Worm (Caenorhabditis elegans) whole organism, L4 larva: ENCODE measurements around the gene nhr-19.

Experiments
- F10B5.3 ChIP-seq: sonication (generic microtip); optimal IDR thresholded peaks from 2 replicates; lab custom pipeline; 2016; ENCODE audit warnings: mild to moderate bottlenecking, missing genetic modification characterization, missing compliant biosample characterization
- F44E2.7 ChIP-seq: fragments of 200-800 bp; sonication (Bioruptor generic); IDR thresholded peaks from 2 replicates; pipeline ENCODE4 v2.1.2; 2022; ENCODE audit warnings: missing genetic modification characterization, missing compliant biosample characterization
- T20F7.1 ChIP-seq: fragments of 200-800 bp; sonication (Bioruptor generic); optimal IDR thresholded peaks from 2 replicates; lab custom pipeline; 2018; ENCODE audit warnings: mild to moderate bottlenecking, missing genetic modification characterization, missing compliant biosample characterization
- Y5F2A.4 ChIP-seq: fragments of 200-800 bp; sonication (Bioruptor generic); optimal IDR thresholded peaks from 2 replicates; lab custom pipeline; 2018; ENCODE audit warnings: mild to moderate bottlenecking, missing genetic modification characterization, missing compliant biosample characterization
- ZK337.2 ChIP-seq: fragments of 200-800 bp; sonication (Bioruptor generic); IDR thresholded peaks from 2 replicates; pipeline ENCODE4 v1.3.6; 2022; ENCODE audit warnings: missing genetic modification reagents, missing genetic modification characterization, missing compliant biosample characterization
- aha-1 ChIP-seq: fragments of 150-350 bp; peaks from one replicate; lab custom pipeline; 2014; ENCODE audit warnings: missing biosample characterization, missing genetic modification characterization
- attf-4 ChIP-seq: sonication (generic microtip); optimal IDR thresholded peaks from 3 replicates; lab custom pipeline; 2017; ENCODE audit warnings: missing biosample characterization, missing genetic modification characterization
- ceh-28 ChIP-seq: fragments of 150-350 bp; optimal IDR thresholded peaks from 2 replicates; lab custom pipeline; 2014; ENCODE audit warnings: missing biosample characterization, missing genetic modification reagents, missing genetic modification characterization
- ceh-32 ChIP-seq: sonication (generic microtip); optimal IDR thresholded peaks from 2 replicates; lab custom pipeline; 2016; ENCODE audit warnings: mild to moderate bottlenecking, missing genetic modification characterization, missing compliant biosample characterization; ENCODE audit not compliant: poor library complexity
- ceh-44 ChIP-seq: fragments of 200-800 bp; sonication (Bioruptor generic); IDR thresholded peaks from 2 replicates; pipeline ENCODE4 v1.3.6; 2022; ENCODE audit warnings: missing genetic modification reagents, missing genetic modification characterization, missing compliant biosample characterization
- ceh-62 ChIP-seq: sonication (generic microtip); optimal IDR thresholded peaks from 2 replicates; lab custom pipeline; 2017; ENCODE audit warnings: missing biosample characterization, missing genetic modification characterization
- ceh-82 ChIP-seq: sonication (generic microtip); optimal IDR thresholded peaks from 2 replicates; lab custom pipeline; 2017; ENCODE audit warnings: missing biosample characterization, missing genetic modification characterization
- daf-16 ChIP-seq, 3 experiments: sonication (generic microtip); optimal IDR thresholded peaks; 2 replicates each; lab custom pipeline; 2016 to 2017; ENCODE audit warnings: missing genetic modification characterization in 3 of 3, missing genetic modification reagents in 3 of 3, mild to moderate bottlenecking in 2 of 3, missing compliant biosample characterization in 2 of 3, missing biosample characterization in 1 of 3, moderate library complexity in 1 of 3
- daf-8 ChIP-seq: fragments of 200-800 bp; sonication (Bioruptor generic); IDR thresholded peaks from 2 replicates; pipeline ENCODE4 v1.3.6; 2022; ENCODE audit warnings: missing genetic modification characterization, missing compliant biosample characterization
- dmd-6 ChIP-seq: fragments of 200-800 bp; sonication (Bioruptor generic); IDR thresholded peaks from 2 replicates; pipeline ENCODE4 v1.3.6; 2022; ENCODE audit warnings: missing genetic modification reagents, missing genetic modification characterization, missing compliant biosample characterization
- dmd-9 ChIP-seq: fragments of 200-800 bp; sonication (Bioruptor generic); IDR thresholded peaks from 2 replicates; pipeline ENCODE4 v1.3.6; 2022; ENCODE audit warnings: missing genetic modification reagents, missing genetic modification characterization, missing compliant biosample characterization
- dve-1 ChIP-seq: sonication (generic microtip); optimal IDR thresholded peaks from 2 replicates; lab custom pipeline; 2017; ENCODE audit warnings: antibody characterized with exemption, mild to moderate bottlenecking, missing genetic modification characterization, missing compliant biosample characterization; ENCODE audit not compliant: insufficient read depth
- hlh-11 ChIP-seq: fragments of 200-800 bp; sonication (Bioruptor generic); optimal IDR thresholded peaks from 2 replicates; lab custom pipeline; 2018; ENCODE audit warnings: mild to moderate bottlenecking, missing genetic modification characterization, missing compliant biosample characterization
- hlh-30 ChIP-seq: sonication (generic microtip); optimal IDR thresholded peaks from 2 replicates; lab custom pipeline; 2017; ENCODE audit warnings: antibody characterized with exemption, mild to moderate bottlenecking, missing genetic modification characterization, missing compliant biosample characterization; ENCODE audit not compliant: insufficient read depth
- lim-7 ChIP-seq: fragments of 200-800 bp; sonication (Bioruptor generic); IDR thresholded peaks from 2 replicates; pipeline ENCODE4 v1.3.6; 2022; ENCODE audit warnings: missing genetic modification characterization, missing compliant biosample characterization
- lin-1 ChIP-seq: fragments of 200-800 bp; sonication (Bioruptor generic); IDR thresholded peaks from 2 replicates; pipeline ENCODE4 v1.3.6; 2022; ENCODE audit warnings: missing genetic modification reagents, missing genetic modification characterization, missing compliant biosample characterization
- lin-13 ChIP-seq: fragments of 150-350 bp; optimal IDR thresholded peaks from 2 replicates; lab custom pipeline; 2014; ENCODE audit warnings: missing biosample characterization, missing genetic modification reagents, missing genetic modification characterization
- lin-15B ChIP-seq: fragments of 150-350 bp; sonication (generic microtip); optimal IDR thresholded peaks from 3 replicates; lab custom pipeline; 2014; ENCODE audit warnings: missing biosample characterization, missing genetic modification characterization
- lin-29 ChIP-seq: fragments of 200-800 bp; sonication (Bioruptor generic); IDR thresholded peaks from 2 replicates; pipeline ENCODE4 v1.3.6; 2022; ENCODE audit warnings: missing genetic modification reagents, missing genetic modification characterization, missing compliant biosample characterization
- lin-38 ChIP-seq: fragments of 200-800 bp; sonication (Bioruptor generic); IDR thresholded peaks from 2 replicates; pipeline ENCODE4 v1.3.6; 2022; ENCODE audit warnings: missing genetic modification reagents, missing genetic modification characterization, missing compliant biosample characterization
- lin-39 ChIP-seq: fragments of 150-350 bp; optimal IDR thresholded peaks from 2 replicates; lab custom pipeline; 2014; ENCODE audit warnings: missing biosample characterization, missing genetic modification reagents, missing genetic modification characterization
- madf-5 ChIP-seq, 2 experiments: fragments of 200-800 bp; sonication (Bioruptor generic); IDR thresholded peaks; 2 replicates each; pipeline ENCODE4 v1.3.6; 2022; ENCODE audit warnings: missing compliant biosample characterization in 2 of 2, missing genetic modification characterization in 2 of 2
- mdl-1 ChIP-seq, 2 experiments: fragments of 150-350 bp in 1 of 2; sonication (generic microtip) in 1 of 2; optimal IDR thresholded peaks; 2 replicates each; lab custom pipeline; 2014 to 2017; ENCODE audit warnings: missing biosample characterization in 2 of 2, missing genetic modification characterization in 2 of 2
- mdt-29 ChIP-seq: fragments of 200-800 bp; sonication (Bioruptor generic); IDR thresholded peaks from 2 replicates; pipeline ENCODE4 v1.3.6; 2022; ENCODE audit warnings: missing genetic modification reagents, missing genetic modification characterization, missing compliant biosample characterization
- mep-1 ChIP-seq: fragments of 150-350 bp; sonication (generic microtip); optimal IDR thresholded peaks from 3 replicates; lab custom pipeline; 2014; ENCODE audit warnings: missing biosample characterization, missing genetic modification characterization
- mxl-3 ChIP-seq: fragments of 200-800 bp; sonication (Bioruptor generic); optimal IDR thresholded peaks from 2 replicates; lab custom pipeline; 2018; ENCODE audit warnings: mild to moderate bottlenecking, missing genetic modification characterization, missing compliant biosample characterization
- nhr-11 ChIP-seq: fragments of 150-350 bp; optimal IDR thresholded peaks from 2 replicates; lab custom pipeline; 2014; ENCODE audit warnings: missing biosample characterization, missing genetic modification characterization
- nhr-111 ChIP-seq: fragments of 200-800 bp; sonication (Bioruptor generic); optimal IDR thresholded peaks from 2 replicates; lab custom pipeline; 2018; ENCODE audit warnings: mild to moderate bottlenecking, missing genetic modification characterization, missing compliant biosample characterization
- nhr-28 ChIP-seq: fragments of 150-350 bp; optimal IDR thresholded peaks from 2 replicates; lab custom pipeline; 2014; ENCODE audit warnings: missing biosample characterization, missing genetic modification characterization
- nhr-41 ChIP-seq: fragments of 200-800 bp; sonication (Bioruptor generic); IDR thresholded peaks from 2 replicates; pipeline ENCODE4 v1.3.6; 2022; ENCODE audit warnings: missing genetic modification reagents, missing genetic modification characterization, missing compliant biosample characterization
- nhr-42 ChIP-seq: fragments of 200-800 bp; sonication (Bioruptor generic); IDR thresholded peaks from 2 replicates; pipeline ENCODE4 v1.3.6; 2022; ENCODE audit warnings: missing genetic modification characterization, missing compliant biosample characterization
- php-3 ChIP-seq: fragments of 200-800 bp; sonication (Bioruptor generic); IDR thresholded peaks from 2 replicates; pipeline ENCODE4 v1.3.6; 2022; ENCODE audit warnings: missing genetic modification reagents, missing genetic modification characterization, missing compliant biosample characterization
- saeg-2 ChIP-seq: fragments of 200-800 bp; sonication (Bioruptor generic); IDR thresholded peaks from 2 replicates; pipeline ENCODE4 v1.3.6; 2022; ENCODE audit warnings: missing genetic modification reagents, missing genetic modification characterization, missing compliant biosample characterization
- set-16 ChIP-seq: fragments of 200-800 bp; sonication (Bioruptor generic); IDR thresholded peaks from 2 replicates; pipeline ENCODE4 v1.3.6; 2022; ENCODE audit warnings: missing genetic modification reagents, missing genetic modification characterization, missing compliant biosample characterization
- skn-1 ChIP-seq: fragments of 150-350 bp; optimal IDR thresholded peaks from 2 replicates; lab custom pipeline; 2014; ENCODE audit warnings: missing biosample characterization, missing genetic modification characterization
- tra-1 ChIP-seq: fragments of 200-800 bp; sonication (Bioruptor generic); IDR thresholded peaks from 2 replicates; pipeline ENCODE4 v1.3.6; 2022; ENCODE audit warnings: missing genetic modification reagents, missing genetic modification characterization, missing compliant biosample characterization
- unc-39 ChIP-seq: sonication (generic microtip); optimal IDR thresholded peaks from 2 replicates; lab custom pipeline; 2017; ENCODE audit warnings: missing biosample characterization, missing genetic modification characterization
- vab-7 ChIP-seq: fragments of 200-800 bp; sonication (Bioruptor generic); IDR thresholded peaks from 2 replicates; pipeline ENCODE4 v1.3.6; 2022; ENCODE audit warnings: missing genetic modification reagents, missing genetic modification characterization, missing compliant biosample characterization
- zfp-3 ChIP-seq: fragments of 200-800 bp; sonication (Bioruptor generic); conservative IDR thresholded peaks from 2 replicates; pipeline ENCODE4 v1.3.6; 2022; ENCODE audit warnings: missing genetic modification reagents, missing genetic modification characterization, missing compliant biosample characterization
- zip-11 ChIP-seq: fragments of 200-800 bp; sonication (Bioruptor generic); IDR thresholded peaks from 2 replicates; pipeline ENCODE4 v1.3.6; 2022; ENCODE audit warnings: missing genetic modification characterization, missing compliant biosample characterization
- ztf-7 ChIP-seq: fragments of 150-350 bp; optimal IDR thresholded peaks from 2 replicates; lab custom pipeline; 2014; ENCODE audit warnings: missing biosample characterization, missing genetic modification characterization

nhr-19 gene

DNA sequence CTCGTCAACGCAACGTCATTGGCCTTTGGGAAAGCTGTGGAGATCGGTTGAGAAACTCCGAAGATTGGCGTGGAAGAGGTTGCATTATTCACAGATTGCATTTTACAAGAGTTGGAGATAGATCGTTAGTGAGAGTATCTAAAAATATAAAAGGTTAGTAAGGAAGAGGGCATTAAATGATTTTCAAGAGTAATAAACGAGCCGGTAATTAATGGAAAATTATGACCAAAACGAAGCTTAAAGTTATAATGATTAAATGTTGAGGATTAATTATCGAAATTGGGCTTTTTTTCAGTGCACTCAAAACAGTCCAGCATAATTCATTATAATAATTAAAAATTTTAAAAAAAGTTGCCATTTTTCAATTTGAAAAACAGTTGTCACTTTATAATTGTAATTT, 4.0 kb upstream of the nhr-19 start, which contains the start of gene pap-2:
Gene pap-2 (minus strand): TSS at position 101 of the 400 bp plus-strand sequence.
- no peak for TF ChIP-seq ceh-32 (tag; lab: Kevin White, UChicago)
- TF ChIP-seq ceh-28, result no peak
- no peak for TF ChIP-seq ceh-44
- no peak for TF ChIP-seq dve-1 (tag; lab: Kevin White, UChicago)
- TF ChIP-seq lin-39 (tag; lab: Kevin White, UChicago), result no peak
- TF ChIP-seq lin-1 (GFP tag; lab: Robert Waterston, UW), result no peak
- TF ChIP-seq tra-1 (GFP tag; lab: Robert Waterston, UW), result no peak
- TF ChIP-seq mxl-3 (GFP tag; lab: Kevin White, UChicago), result no peak
- TF ChIP-seq php-3 (GFP tag; lab: Robert Waterston, UW), result no peak
- TF ChIP-seq nhr-41 (GFP tag; lab: Robert Waterston, UW), result no peak
- TF ChIP-seq zfp-3, result no peak
- TF ChIP-seq vab-7 (GFP tag; lab: Robert Waterston, UW), result no peak
- no peak for TF ChIP-seq skn-1 (tag; lab: Kevin White, UChicago)
- TF ChIP-seq attf-4, result no peak
- TF ChIP-seq lin-15B (tag; lab: Kevin White, UChicago), result no peak
- no peak for TF ChIP-seq nhr-11

- TF ChIP-seq dve-1 (tag; lab: Kevin White, UChicago), result peak; percentile 69
- peak; percentile 15; the same call in 1 of the 2 replicates for TF ChIP-seq dmd-6
- TF ChIP-seq daf-16 (GFP tag; optimal IDR thresholded peaks at IDR 0.05; lab: Kevin White, UChicago), result no peak
- TF ChIP-seq daf-16 (tag; optimal IDR thresholded peaks at IDR 0.05; lab: Kevin White, UChicago), result peak; percentile 70
- TF ChIP-seq nhr-28 (tag; lab: Kevin White, UChicago), result peak; percentile 42
- no peak for TF ChIP-seq mep-1 (tag; lab: Kevin White, UChicago)
- no peak for TF ChIP-seq Y5F2A.4 (GFP tag; lab: Kevin White, UChicago)
These were observed 1.8 kb upstream of the nhr-19 start for ce11 chrII:9607137-9607536.

DNA sequence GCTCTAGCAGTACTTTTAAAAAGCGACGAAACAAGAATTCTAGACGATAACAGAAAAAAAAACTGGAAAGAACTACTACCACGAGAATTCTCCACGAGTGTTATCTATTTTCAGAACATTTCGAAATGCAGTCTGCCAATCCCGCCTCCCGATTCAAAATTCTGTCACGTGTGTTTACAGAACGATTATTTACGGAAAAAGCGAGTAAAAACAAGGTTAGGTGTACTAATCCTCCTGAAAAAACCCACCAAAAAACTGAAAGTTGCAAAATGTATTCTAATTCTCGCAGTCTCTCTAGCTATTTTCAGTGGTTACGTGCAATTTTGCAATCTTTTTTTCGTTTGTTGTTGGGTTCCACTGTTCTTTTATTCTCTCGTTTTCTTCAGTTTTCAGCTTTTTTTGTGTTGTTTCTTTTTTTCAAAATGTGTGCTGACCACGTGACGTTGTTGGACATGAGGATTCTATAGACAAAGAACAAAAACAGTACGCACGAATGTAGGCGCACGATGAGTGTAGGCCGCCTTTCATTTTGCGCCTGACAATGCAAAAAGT, 1.2 kb upstream of the nhr-19 start:
- no peak for TF ChIP-seq daf-16 (GFP tag; optimal IDR thresholded peaks at IDR 0.05; lab: Kevin White, UChicago)
- TF ChIP-seq daf-16 (tag; optimal IDR thresholded peaks at IDR 0.05; lab: Kevin White, UChicago), result peak; percentile 63
- TF ChIP-seq saeg-2 (GFP tag; lab: Robert Waterston, UW), result no peak
- no peak for TF ChIP-seq Y5F2A.4 (GFP tag; lab: Kevin White, UChicago)
- TF ChIP-seq ceh-28, result no peak
- no peak for TF ChIP-seq lin-29 (GFP tag; lab: Robert Waterston, UW)
- TF ChIP-seq hlh-11 (tag; lab: Kevin White, UChicago), result peak; percentile 38
- peak; percentile 2 for TF ChIP-seq T20F7.1 (GFP tag; lab: Kevin White, UChicago)
- TF ChIP-seq madf-5 (GFP tag; IDR thresholded peaks at IDR 0.05; lab: Robert Waterston, UW), result no peak
- no peak for TF ChIP-seq lin-39 (tag; lab: Kevin White, UChicago)
- TF ChIP-seq zfp-3, result no peak
- TF ChIP-seq ztf-7 (tag; lab: Kevin White, UChicago), result no peak
- no peak for TF ChIP-seq F44E2.7
- no peak for TF ChIP-seq ceh-82 (tag; lab: Kevin White, UChicago)
- TF ChIP-seq ceh-62 (tag; lab: Kevin White, UChicago), result no peak
- no peak for TF ChIP-seq set-16 (GFP tag; lab: Robert Waterston, UW)
- peak; percentile 59 for TF ChIP-seq nhr-11
- no peak for TF ChIP-seq F10B5.3 (tag; lab: Kevin White, UChicago)
- no peak for TF ChIP-seq mdt-29 (GFP tag; lab: Robert Waterston, UW)
- no peak for TF ChIP-seq unc-39
- no peak for TF ChIP-seq nhr-42 (GFP tag; lab: Robert Waterston, UW)
- no peak for TF ChIP-seq dmd-9 (GFP tag; lab: Robert Waterston, UW)
- TF ChIP-seq dve-1 (tag; lab: Kevin White, UChicago), result peak; percentile 67
- peak in 1 of 2 experiments; percentile 77 for TF ChIP-seq mdl-1 (tag; optimal IDR thresholded peaks at IDR 0.05; lab: Kevin White, UChicago)
- no peak for TF ChIP-seq lim-7
- TF ChIP-seq nhr-111 (GFP tag; lab: Kevin White, UChicago), result no peak
- TF ChIP-seq aha-1, result peak; percentile 94
- TF ChIP-seq hlh-30, result peak; percentile 36
- no peak for TF ChIP-seq daf-8 (GFP tag; lab: Robert Waterston, UW)
- no peak for TF ChIP-seq ZK337.2
- TF ChIP-seq lin-38 (GFP tag; lab: Robert Waterston, UW), result no peak
- no peak for TF ChIP-seq zip-11 (GFP tag; lab: Robert Waterston, UW)
- TF ChIP-seq lin-13 (GFP tag; lab: Kevin White, UChicago), result no peak
